Worm (Caenorhabditis elegans): ENCODE results near the gene ZK643.6.
A peak's percentile ranks its signal among the peaks of the same experiment; 100 is the strongest.

The ZK643.6 gene

DNA sequence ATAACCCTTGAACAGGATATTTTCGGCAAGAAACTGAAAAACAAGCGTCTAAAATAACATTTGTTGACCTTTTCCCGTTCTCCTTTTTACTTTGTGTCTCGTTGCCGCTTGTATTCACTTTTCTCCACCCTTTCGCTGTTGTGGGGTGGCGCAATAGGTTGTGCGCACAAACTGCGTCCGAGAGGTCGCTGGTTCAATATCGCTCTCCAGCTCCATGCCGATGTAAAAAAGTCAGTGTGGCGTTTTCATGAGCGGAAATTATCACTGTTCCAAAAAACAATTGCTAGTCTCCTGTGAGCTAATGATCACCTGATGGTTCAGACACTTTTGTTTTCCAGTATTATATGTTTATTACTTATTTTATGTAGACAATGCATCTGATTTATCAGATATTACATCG lies 23.0 kb downstream of the ZK643.6 start (continued):
- TF ChIP-seq lsy-2 (tag; optimal IDR thresholded peaks at IDR 0.05) (peak in 1 of 2 experiments; percentile 74), set-16 (GFP tag; IDR thresholded peaks at IDR 0.05) (no peak), ceh-62 (tag; optimal IDR thresholded peaks at IDR 0.05) (no peak), ztf-11 (tag; optimal IDR thresholded peaks at IDR 0.05) (no peak), saeg-2 (GFP tag; IDR thresholded peaks at IDR 0.05) (no peak), F10B5.3 (tag; optimal IDR thresholded peaks at IDR 0.05) (peak; percentile 7), aha-1 (tag) (peak; percentile 88), lim-7 (GFP tag; IDR thresholded peaks at IDR 0.05) (peak; percentile 94), nhr-102 (tag; optimal IDR thresholded peaks at IDR 0.05) (no peak), zip-2 (tag; optimal IDR thresholded peaks at IDR 0.05) (no peak), lir-3 (tag; optimal IDR thresholded peaks at IDR 0.05) (peak; percentile 61), nhr-76 (tag; optimal IDR thresholded peaks at IDR 0.05) (no peak), ceh-32 (tag; optimal IDR thresholded peaks at IDR 0.05; ENCODE audit: poor library complexity) (peak; percentile 5), attf-4 (tag; optimal IDR thresholded peaks at IDR 0.05) (no peak), lin-29 (GFP tag; IDR thresholded peaks at IDR 0.05) (0 out of 2 replicates have a peak, but pooled peaks have one; percentile 55), hlh-30 (tag; optimal IDR thresholded peaks at IDR 0.05; ENCODE audit: insufficient read depth) (peak; percentile 63), F37D6.2 (tag; optimal IDR thresholded peaks at IDR 0.05) (peak; percentile 50), snpc-1.2 (GFP tag; IDR thresholded peaks at IDR 0.05) (no peak), daf-12 (tag; optimal IDR thresholded peaks at IDR 0.05) (no peak), gei-8 (GFP tag; optimal IDR thresholded peaks at IDR 0.05) (peak; percentile 62), pha-4 (GFP tag; IDR thresholded peaks at IDR 0.05) (peak; percentile 82), pha-4 (tag; optimal IDR thresholded peaks at IDR 0.05) (no peak), madf-5 (GFP tag; IDR thresholded peaks at IDR 0.05) (peak; percentile 63 to 75; a peak in 2 of 4 replicates), spr-1 (tag; optimal IDR thresholded peaks at IDR 0.05) (peak; percentile 73), dmd-8 (GFP tag; IDR thresholded peaks at IDR 0.05) (peak; percentile 78; the same call in 1 of the 2 replicates)

ce11 chrIII:8934378-8934777 lies 26.2 kb downstream of the ZK643.6 start:
- TF ChIP-seq lin-38 (GFP tag; IDR thresholded peaks at IDR 0.05): no peak

DNA sequence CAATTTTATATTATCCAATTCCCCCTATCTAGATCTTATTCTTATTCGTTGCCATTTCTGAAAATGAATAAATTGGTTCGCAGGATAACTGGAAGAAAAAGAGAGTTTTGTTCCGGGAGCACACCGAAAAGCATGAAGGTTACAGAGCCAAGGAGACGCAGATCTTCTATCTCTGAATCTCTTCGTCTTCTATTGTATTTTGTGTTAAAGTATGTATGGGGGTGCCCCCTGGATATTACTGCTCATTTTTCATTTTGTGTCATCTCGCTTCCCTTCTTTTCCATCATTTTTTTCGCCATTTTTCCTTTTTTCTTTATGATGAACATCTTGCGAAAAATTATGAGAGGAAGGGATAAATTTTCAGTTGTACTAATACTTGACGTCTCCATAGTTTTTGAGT lies 26.9 kb downstream of the ZK643.6 start:
- no peak for TF ChIP-seq gei-8 (GFP tag; optimal IDR thresholded peaks at IDR 0.05)
- TF ChIP-seq R02D3.7 (tag; optimal IDR thresholded peaks at IDR 0.05): no peak
- TF ChIP-seq jun-1 (tag; optimal IDR thresholded peaks at IDR 0.05): no peak
- TF ChIP-seq unc-62 (GFP tag; optimal IDR thresholded peaks at IDR 0.05 in 1 of 2): peak in 1 of 2 experiments; percentile 72
- TF ChIP-seq unc-62 (tag; optimal IDR thresholded peaks at IDR 0.05): no peak
- TF ChIP-seq set-16 (GFP tag; IDR thresholded peaks at IDR 0.05): no peak
- TF ChIP-seq rbr-2 (tag; optimal IDR thresholded peaks at IDR 0.05): no peak
- TF ChIP-seq zfp-3 (GFP tag; conservative IDR thresholded peaks at IDR 0.05): no peak
- no peak for TF ChIP-seq mxl-2 (GFP tag; conservative IDR thresholded peaks at IDR 0.05)

- TF ChIP-seq fos-1 (tag; optimal IDR thresholded peaks at IDR 0.05) (no peak), lin-39 (tag; optimal IDR thresholded peaks at IDR 0.05) (no peak), aha-1 (tag) (peak; percentile 51), mdt-29 (GFP tag; IDR thresholded peaks at IDR 0.05) (no peak), nhr-28 (tag; optimal IDR thresholded peaks at IDR 0.05) (no peak), snpc-1.2 (GFP tag; IDR thresholded peaks at IDR 0.05) (no peak), nhr-6 (tag; optimal IDR thresholded peaks at IDR 0.05) (no peak)
These were observed 30.8 kb downstream of the ZK643.6 start, which contains the start of gene arrd-15 for ce11 chrIII:8929723-8930122. TSS of gene arrd-15 (plus strand) at chrIII:8930023.

All from whole organism, L4 larva.